Fruit fly (Drosophila melanogaster): ENCODE data around the gene CG6125.

CG6125 gene

DNA sequence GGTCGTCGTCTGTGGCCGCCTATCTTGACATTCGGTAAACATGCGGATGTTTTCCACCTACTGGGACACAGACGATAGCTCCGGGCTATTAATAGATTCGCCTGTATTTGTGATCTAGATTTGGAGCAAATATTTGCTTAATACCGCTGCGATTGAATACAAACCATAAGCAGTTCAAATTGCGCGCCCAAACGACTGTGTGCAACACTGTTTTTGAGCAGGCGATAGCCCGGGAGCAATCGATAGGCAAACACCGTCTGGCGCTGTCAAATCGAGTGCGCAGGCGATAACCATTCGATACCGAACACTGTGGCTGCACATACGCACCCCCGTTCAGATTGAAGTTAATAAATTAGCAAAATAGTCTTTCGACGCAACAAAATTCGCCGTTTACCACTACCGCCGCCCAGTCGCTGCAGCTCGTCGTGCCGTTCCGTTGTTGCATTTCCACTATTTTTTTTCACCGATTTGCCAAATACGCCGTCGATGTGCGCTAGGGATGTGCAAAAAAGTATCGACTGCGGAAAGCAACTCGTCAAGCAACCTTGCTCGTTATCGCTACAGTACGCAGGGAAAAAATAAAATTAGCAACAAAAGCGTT is 1.4 kb upstream of the CG6125 start, which contains the start of gene Atx2 (continued):
- TF ChIP-seq slou (GFP tag; optimal IDR thresholded peaks at IDR 0.05) (no peak), Ravus (GFP tag; IDR thresholded peaks at IDR 0.05) (no peak), ewg (GFP tag; optimal IDR thresholded peaks at IDR 0.05) (peak; percentile 78), dysf (GFP tag; IDR thresholded peaks at IDR 0.05) (peak; percentile 47; the same call in 1 of the 3 replicates), dmrt11E (tag; optimal IDR thresholded peaks at IDR 0.05) (peak; percentile 16), cad (GFP tag; optimal IDR thresholded peaks at IDR 0.05) (no peak), emc (GFP tag; optimal IDR thresholded peaks at IDR 0.05) (no peak), croc (GFP tag; conservative IDR thresholded peaks at IDR 0.05) (no peak), Eip74EF (GFP tag; optimal IDR thresholded peaks at IDR 0.05) (no peak), CG2875 (GFP tag; optimal IDR thresholded peaks at IDR 0.05) (no peak), CG9215 (GFP tag; IDR thresholded peaks at IDR 0.05) (peak; percentile 48), gem (tag; optimal IDR thresholded peaks at IDR 0.05) (peak; percentile 9), pb (GFP tag; optimal IDR thresholded peaks at IDR 0.05) (peak; percentile 54), CG6689 (GFP tag; IDR thresholded peaks at IDR 0.05) (no peak), Atf-2 (GFP tag; optimal IDR thresholded peaks at IDR 0.05) (peak; percentile 4), CG9932 (GFP tag; IDR thresholded peaks at IDR 0.05) (peak; percentile 82), NfI (GFP tag; optimal IDR thresholded peaks at IDR 0.05) (peak; percentile 46), CG12299 (tag; optimal IDR thresholded peaks at IDR 0.05) (no peak), CG7963 (GFP tag; IDR thresholded peaks at IDR 0.05; ENCODE audit: partially characterized antibody) (peak; percentile 90), cwo (GFP tag; optimal IDR thresholded peaks at IDR 0.05) (no peak), HLHmδ (GFP tag; optimal IDR thresholded peaks at IDR 0.05) (no peak), Atf3 (GFP tag; optimal IDR thresholded peaks at IDR 0.05) (no peak), CG11456 (GFP tag; IDR thresholded peaks at IDR 0.05) (peak; percentile 72; the same call in 1 of the 3 replicates), NFAT (GFP tag; IDR thresholded peaks at IDR 0.05) (peak; percentile 66), jigr1 (GFP tag; IDR thresholded peaks at IDR 0.05) (no peak), jumu (GFP tag; optimal IDR thresholded peaks at IDR 0.05) (peak; percentile 57), CG10274 (GFP tag; optimal IDR thresholded peaks at IDR 0.05) (no peak), fu2 (GFP tag; optimal IDR thresholded peaks at IDR 0.05) (peak; percentile 47), schlank (tag; optimal IDR thresholded peaks at IDR 0.05) (no peak), CG6272 (GFP tag; IDR thresholded peaks at IDR 0.05) (peak; percentile 40), CG30431 (GFP tag; optimal IDR thresholded peaks at IDR 0.05) (no peak), CG4360 (GFP tag; IDR thresholded peaks at IDR 0.05) (no peak), CG7839 (tag; optimal IDR thresholded peaks at IDR 0.05) (peak; percentile 17), esg (GFP tag; conservative IDR thresholded peaks at IDR 0.05) (no peak), kay (GFP tag; optimal IDR thresholded peaks at IDR 0.05) (no peak), CG12744 (GFP tag; optimal IDR thresholded peaks at IDR 0.05) (no peak), en (GFP tag; optimal IDR thresholded peaks at IDR 0.05) (no peak), slp2 (GFP tag; optimal IDR thresholded peaks at IDR 0.05) (peak; percentile 5), ab (GFP tag; optimal IDR thresholded peaks at IDR 0.05) (no peak), bigmax (GFP tag; optimal IDR thresholded peaks at IDR 0.05) (no peak), CG7357 (GFP tag; IDR thresholded peaks at IDR 0.05) (no peak), crc (GFP tag; optimal IDR thresholded peaks at IDR 0.05) (no peak), abd-A (tag; optimal IDR thresholded peaks at IDR 0.05) (no peak), CG12104 (GFP tag; optimal IDR thresholded peaks at IDR 0.05) (no peak), YL-1 (GFP tag; optimal IDR thresholded peaks at IDR 0.05) (peak; percentile 73), CG3407 (GFP tag; optimal IDR thresholded peaks at IDR 0.05) (peak; percentile 8), Dbx (GFP tag; IDR thresholded peaks at IDR 0.05) (peak; percentile 77), Hr78 (GFP tag; optimal IDR thresholded peaks at IDR 0.05) (no peak), CkIIα-i1 (GFP tag; IDR thresholded peaks at IDR 0.05) (no peak), h (optimal IDR thresholded peaks at IDR 0.05) (no peak), Scr (GFP tag; IDR thresholded peaks at IDR 0.05; ENCODE audit: partially characterized antibody) (peak; percentile 94)

Measured in whole organism, embryonic.